Worm (Caenorhabditis elegans) whole organism, mixed stage, embryonic: ENCODE measurements around the gene F58E6.8.

Experiments used
- elt-1 ChIP-seq: sonication (generic microtip); optimal IDR thresholded peaks from 2 replicates; lab custom pipeline; 2017; ENCODE audit warnings: missing genetic modification characterization, mild to moderate bottlenecking, missing compliant biosample characterization, antibody characterized with exemption, moderate library complexity, borderline replicate concordance; ENCODE audit not compliant: insufficient read depth
- lsy-2 ChIP-seq: fragments of 150-350 bp; optimal IDR thresholded peaks from 2 replicates; lab custom pipeline; 2014; ENCODE audit warnings: missing biosample characterization, missing genetic modification characterization
- mls-2 ChIP-seq: sonication (generic microtip); optimal IDR thresholded peaks from 2 replicates; lab custom pipeline; 2016; ENCODE audit warnings: mild to moderate bottlenecking, missing genetic modification characterization, moderate library complexity, missing compliant biosample characterization
- nhr-237 ChIP-seq: fragments of 150-350 bp; optimal IDR thresholded peaks from 2 replicates; lab custom pipeline; 2014; ENCODE audit warnings: missing biosample characterization, missing genetic modification characterization
- nhr-28 ChIP-seq: fragments of 150-350 bp; optimal IDR thresholded peaks from 2 replicates; lab custom pipeline; 2014; ENCODE audit warnings: missing biosample characterization, missing genetic modification characterization
- nhr-76 ChIP-seq: sonication (generic microtip); optimal IDR thresholded peaks from 2 replicates; lab custom pipeline; 2017; ENCODE audit warnings: missing biosample characterization, missing genetic modification characterization
- snpc-4 ChIP-seq: fragments of 150-350 bp; optimal IDR thresholded peaks from 2 replicates; lab custom pipeline; 2014; ENCODE audit warnings: missing biosample characterization, missing genetic modification characterization
- unc-62 ChIP-seq: fragments of 150-350 bp; optimal IDR thresholded peaks from 2 replicates; lab custom pipeline; 2014; ENCODE audit warnings: missing biosample characterization, missing genetic modification reagents, missing genetic modification characterization
- zip-8 ChIP-seq: fragments of 150-350 bp; optimal IDR thresholded peaks from 2 replicates; lab custom pipeline; 2014; ENCODE audit warnings: missing biosample characterization, missing genetic modification characterization
- ztf-11 ChIP-seq: fragments of 150-350 bp; optimal IDR thresholded peaks from 2 replicates; lab custom pipeline; 2014; ENCODE audit warnings: missing biosample characterization, missing genetic modification characterization

DNA sequence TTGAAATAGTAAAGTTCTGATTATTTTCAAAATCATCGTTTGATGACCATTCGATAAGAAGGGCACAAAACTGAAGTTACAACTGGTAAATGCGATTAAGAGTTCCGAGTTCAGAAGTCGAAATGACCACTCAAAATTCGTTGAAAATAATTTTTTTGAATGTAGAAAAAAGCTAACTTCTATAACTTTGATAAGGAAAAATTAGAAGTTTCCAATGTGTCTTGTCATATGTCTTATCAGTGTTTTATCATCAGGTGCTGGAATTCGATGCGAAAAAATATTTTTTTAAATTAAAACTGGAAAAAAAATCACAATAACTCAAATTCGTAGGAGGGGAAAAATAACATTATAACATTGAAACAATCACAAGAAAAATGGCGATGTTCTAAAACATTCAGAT lies 29.9 kb downstream of the F58E6.8 start:
- no peak for TF ChIP-seq mls-2 (tag; lab: Kevin White, UChicago)
- TF ChIP-seq zip-8 (tag; lab: Kevin White, UChicago), result no peak
- TF ChIP-seq ztf-11 (tag; lab: Kevin White, UChicago), result no peak
- TF ChIP-seq nhr-237 (tag; lab: Kevin White, UChicago), result no peak
- no peak for TF ChIP-seq snpc-4 (tag; lab: Kevin White, UChicago)
- no peak for TF ChIP-seq nhr-28
- TF ChIP-seq nhr-76 (tag; lab: Kevin White, UChicago), result no peak
- TF ChIP-seq elt-1, result no peak
- no peak for TF ChIP-seq lsy-2 (tag; lab: Kevin White, UChicago)
- TF ChIP-seq unc-62, result no peak
